Worm (Caenorhabditis elegans) whole organism, late embryonic: ENCODE measurements around the gene C02B10.4.

Experiments used
- K02D7.2 ChIP-seq: sonication (generic microtip); optimal IDR thresholded peaks from 2 replicates; lab custom pipeline; 2017; ENCODE audit warnings: mild to moderate bottlenecking, missing genetic modification characterization, missing compliant biosample characterization
- K09A11.1 ChIP-seq: sonication (generic microtip); optimal IDR thresholded peaks from 2 replicates; lab custom pipeline; 2017; ENCODE audit warnings: antibody characterized with exemption, mild to moderate bottlenecking, missing genetic modification characterization, missing compliant biosample characterization; ENCODE audit not compliant: insufficient read depth
- T23F11.4 ChIP-seq: fragments of 200-800 bp; sonication (Bioruptor generic); optimal IDR thresholded peaks from 2 replicates; lab custom pipeline; 2018; ENCODE audit warnings: mild to moderate bottlenecking, missing genetic modification characterization, missing compliant biosample characterization
- ama-1 ChIP-seq: fragments of 150-350 bp; optimal IDR thresholded peaks from 2 replicates; lab custom pipeline; 2014
- ceh-14 ChIP-seq: sonication (generic microtip); optimal IDR thresholded peaks from 2 replicates; lab custom pipeline; 2016; ENCODE audit warnings: missing genotype, missing genetic modification characterization, missing compliant biosample characterization
- ceh-19 ChIP-seq: fragments of 200-800 bp; sonication (Bioruptor generic); optimal IDR thresholded peaks from 2 replicates; lab custom pipeline; 2018; ENCODE audit warnings: mild to moderate bottlenecking, missing genetic modification characterization, missing compliant biosample characterization
- ceh-22 ChIP-seq: sonication (generic microtip); optimal IDR thresholded peaks from 2 replicates; lab custom pipeline; 2017; ENCODE audit warnings: missing biosample characterization, missing genetic modification characterization
- ceh-31 ChIP-seq: sonication (generic microtip); optimal IDR thresholded peaks from 2 replicates; lab custom pipeline; 2016; ENCODE audit warnings: missing genetic modification characterization, missing compliant biosample characterization
- ceh-34 ChIP-seq: sonication (generic microtip); optimal IDR thresholded peaks from 2 replicates; lab custom pipeline; 2016; ENCODE audit warnings: mild to moderate bottlenecking, missing genetic modification characterization, missing compliant biosample characterization
- ceh-6 ChIP-seq: fragments of 200-800 bp; sonication (Bioruptor generic); optimal IDR thresholded peaks from 2 replicates; lab custom pipeline; 2018; ENCODE audit warnings: mild to moderate bottlenecking, missing genetic modification characterization, missing compliant biosample characterization
- elt-2 ChIP-seq: sonication (generic microtip); optimal IDR thresholded peaks from 2 replicates; lab custom pipeline; 2016; ENCODE audit warnings: missing genetic modification reagents, missing genetic modification characterization, missing compliant biosample characterization
- elt-4 ChIP-seq: sonication (generic microtip); optimal IDR thresholded peaks from 2 replicates; lab custom pipeline; 2016; ENCODE audit warnings: missing genetic modification characterization, missing compliant biosample characterization
- eyg-1 ChIP-seq: sonication (generic microtip); optimal IDR thresholded peaks from 2 replicates; lab custom pipeline; 2016; ENCODE audit warnings: missing genotype, missing genetic modification characterization, missing compliant biosample characterization
- fax-1 ChIP-seq: sonication (generic microtip); optimal IDR thresholded peaks from 2 replicates; lab custom pipeline; 2016; ENCODE audit warnings: missing genotype, missing genetic modification characterization, missing compliant biosample characterization
- fkh-10 ChIP-seq: fragments of 150-350 bp; optimal IDR thresholded peaks from 2 replicates; lab custom pipeline; 2014; ENCODE audit warnings: missing biosample characterization, missing genetic modification reagents, missing genetic modification characterization
- fkh-6 ChIP-seq: sonication (generic microtip); optimal IDR thresholded peaks from 2 replicates; lab custom pipeline; 2016; ENCODE audit warnings: missing genetic modification characterization, missing compliant biosample characterization
- lim-6 ChIP-seq: sonication (generic microtip); optimal IDR thresholded peaks from 2 replicates; lab custom pipeline; 2016; ENCODE audit warnings: missing genetic modification characterization, missing compliant biosample characterization
- lin-11 ChIP-seq: fragments of 200-800 bp; sonication (Bioruptor generic); optimal IDR thresholded peaks from 2 replicates; lab custom pipeline; 2018; ENCODE audit warnings: mild to moderate bottlenecking, missing genetic modification characterization, missing compliant biosample characterization
- madf-2 ChIP-seq: sonication (generic microtip); optimal IDR thresholded peaks from 2 replicates; lab custom pipeline; 2017; ENCODE audit warnings: missing genetic modification characterization, missing compliant biosample characterization
- nhr-11 ChIP-seq: fragments of 150-350 bp; optimal IDR thresholded peaks from 2 replicates; lab custom pipeline; 2014; ENCODE audit warnings: missing biosample characterization, missing genetic modification characterization
- pag-3 ChIP-seq: sonication (generic microtip); optimal IDR thresholded peaks from 2 replicates; lab custom pipeline; 2016; ENCODE audit warnings: missing compliant biosample characterization, missing genetic modification characterization, borderline replicate concordance
- pat-9 ChIP-seq: fragments of 200-800 bp; sonication (Bioruptor generic); optimal IDR thresholded peaks from 2 replicates; lab custom pipeline; 2018; ENCODE audit warnings: mild to moderate bottlenecking, missing genetic modification characterization, moderate library complexity, missing compliant biosample characterization
- pax-1 ChIP-seq: fragments of 150-350 bp; optimal IDR thresholded peaks from 2 replicates; lab custom pipeline; 2014; ENCODE audit warnings: missing biosample characterization, missing genetic modification characterization
- pha-2 ChIP-seq: sonication (generic microtip); optimal IDR thresholded peaks from 2 replicates; lab custom pipeline; 2017; ENCODE audit warnings: mild to moderate bottlenecking, missing genetic modification characterization, missing compliant biosample characterization
- ref-2 ChIP-seq: sonication (generic microtip); optimal IDR thresholded peaks from 2 replicates; lab custom pipeline; 2016; ENCODE audit warnings: missing genetic modification characterization, missing compliant biosample characterization
- rnt-1 ChIP-seq: sonication (generic microtip); optimal IDR thresholded peaks from 2 replicates; lab custom pipeline; 2016; ENCODE audit warnings: missing genetic modification characterization, missing compliant biosample characterization
- sdc-2 ChIP-seq: sonication (generic microtip); optimal IDR thresholded peaks from 2 replicates; lab custom pipeline; 2016; ENCODE audit warnings: missing genotype, missing genetic modification characterization, missing compliant biosample characterization
- sox-4 ChIP-seq: sonication (generic microtip); optimal IDR thresholded peaks from 2 replicates; lab custom pipeline; 2017; ENCODE audit warnings: mild to moderate bottlenecking, missing genetic modification characterization, inconsistent platforms, missing compliant biosample characterization
- syd-9 ChIP-seq: sonication (generic microtip); optimal IDR thresholded peaks from 2 replicates; lab custom pipeline; 2016; ENCODE audit warnings: mild to moderate bottlenecking, missing genetic modification characterization, moderate library complexity, missing compliant biosample characterization
- tbx-7 ChIP-seq: sonication (generic microtip); optimal IDR thresholded peaks from 2 replicates; lab custom pipeline; 2016; ENCODE audit warnings: missing genotype, missing genetic modification characterization, missing compliant biosample characterization
- unc-55 ChIP-seq: sonication (generic microtip); optimal IDR thresholded peaks from 2 replicates; lab custom pipeline; 2017; ENCODE audit warnings: missing biosample characterization, missing genetic modification reagents, missing genetic modification characterization
- unc-86 ChIP-seq: sonication (generic microtip); optimal IDR thresholded peaks from 2 replicates; lab custom pipeline; 2016; ENCODE audit warnings: missing genetic modification characterization, missing compliant biosample characterization
- ztf-16 ChIP-seq: sonication (generic microtip); optimal IDR thresholded peaks from 2 replicates; lab custom pipeline; 2017; ENCODE audit warnings: missing genetic modification characterization, missing compliant biosample characterization

C02B10.4 gene

DNA sequence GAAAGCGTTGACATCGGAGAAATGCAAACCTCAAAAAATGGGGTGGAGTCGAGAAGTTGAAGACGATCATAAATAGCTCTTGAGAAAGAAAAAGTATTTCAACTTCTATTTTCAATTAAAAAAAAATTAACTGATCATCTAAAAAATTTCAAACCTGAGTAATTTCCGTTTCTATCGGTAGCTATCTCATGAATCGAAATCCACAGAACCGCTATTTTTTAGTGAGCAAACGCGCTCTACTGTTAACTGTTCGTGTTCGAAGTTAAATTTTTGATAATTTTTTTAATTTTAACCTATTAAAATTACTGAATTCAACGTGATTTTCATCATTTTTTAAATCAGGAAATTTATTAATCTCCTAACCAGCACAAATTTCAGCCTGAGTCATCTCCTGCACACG, 7.6 kb upstream of the C02B10.4 start:
- TF ChIP-seq pax-1 (tag; lab: Kevin White, UChicago): no peak
- no peak for TF ChIP-seq elt-2 (tag; lab: Kevin White, UChicago)
- no peak for TF ChIP-seq eyg-1 (tag; lab: Kevin White, UChicago)
- no peak for TF ChIP-seq elt-4 (tag; lab: Kevin White, UChicago)
- no peak for TF ChIP-seq ama-1 (lab: Kevin White, UChicago)
- no peak for TF ChIP-seq madf-2 (tag; lab: Kevin White, UChicago)
- TF ChIP-seq rnt-1 (tag; lab: Kevin White, UChicago): no peak
- no peak for TF ChIP-seq pat-9 (tag; lab: Kevin White, UChicago)
- no peak for TF ChIP-seq lim-6
- TF ChIP-seq ceh-6 (GFP tag; lab: Kevin White, UChicago): no peak
- TF ChIP-seq unc-86 (tag; lab: Kevin White, UChicago): no peak
- TF ChIP-seq ztf-16 (tag; lab: Kevin White, UChicago): no peak
- no peak for TF ChIP-seq T23F11.4 (GFP tag; lab: Kevin White, UChicago)
- TF ChIP-seq pha-2 (tag; lab: Kevin White, UChicago): no peak
- no peak for TF ChIP-seq sdc-2 (tag; lab: Kevin White, UChicago)

DNA sequence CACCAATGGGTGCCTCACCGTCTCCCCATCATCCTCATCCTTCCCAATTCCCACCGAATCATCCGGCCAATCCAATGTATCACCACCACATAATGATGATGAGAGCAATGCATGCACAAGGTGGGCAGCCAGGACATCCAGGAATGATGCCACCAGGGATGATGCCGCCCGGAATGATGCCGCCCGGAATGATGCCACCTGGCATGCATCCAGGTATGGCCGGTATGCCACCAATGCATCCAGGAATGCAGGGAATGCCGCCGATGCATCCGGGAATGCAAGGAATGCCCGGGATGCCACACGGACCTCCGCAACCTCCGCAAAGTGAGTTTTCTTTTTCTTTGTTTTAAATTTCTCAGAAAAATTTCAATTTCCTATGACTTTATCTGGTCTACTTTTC, 5.6 kb upstream of the C02B10.4 start:
- no peak for TF ChIP-seq K02D7.2 (tag; lab: Kevin White, UChicago)
- TF ChIP-seq lin-11: no peak
- TF ChIP-seq eyg-1 (tag; lab: Kevin White, UChicago): no peak
- TF ChIP-seq ceh-22 (tag; lab: Kevin White, UChicago): no peak
- TF ChIP-seq K09A11.1 (tag; lab: Kevin White, UChicago): no peak
- TF ChIP-seq ceh-31 (tag; lab: Kevin White, UChicago): no peak
- no peak for TF ChIP-seq ztf-16 (tag; lab: Kevin White, UChicago)
- no peak for TF ChIP-seq madf-2 (tag; lab: Kevin White, UChicago)
- no peak for TF ChIP-seq unc-86 (tag; lab: Kevin White, UChicago)
- TF ChIP-seq nhr-11 (tag; lab: Kevin White, UChicago): no peak
- no peak for TF ChIP-seq tbx-7 (tag; lab: Kevin White, UChicago)
- TF ChIP-seq fkh-6 (tag; lab: Kevin White, UChicago): no peak
- TF ChIP-seq ref-2 (tag; lab: Kevin White, UChicago): no peak
- no peak for TF ChIP-seq ceh-14 (tag; lab: Kevin White, UChicago)

DNA sequence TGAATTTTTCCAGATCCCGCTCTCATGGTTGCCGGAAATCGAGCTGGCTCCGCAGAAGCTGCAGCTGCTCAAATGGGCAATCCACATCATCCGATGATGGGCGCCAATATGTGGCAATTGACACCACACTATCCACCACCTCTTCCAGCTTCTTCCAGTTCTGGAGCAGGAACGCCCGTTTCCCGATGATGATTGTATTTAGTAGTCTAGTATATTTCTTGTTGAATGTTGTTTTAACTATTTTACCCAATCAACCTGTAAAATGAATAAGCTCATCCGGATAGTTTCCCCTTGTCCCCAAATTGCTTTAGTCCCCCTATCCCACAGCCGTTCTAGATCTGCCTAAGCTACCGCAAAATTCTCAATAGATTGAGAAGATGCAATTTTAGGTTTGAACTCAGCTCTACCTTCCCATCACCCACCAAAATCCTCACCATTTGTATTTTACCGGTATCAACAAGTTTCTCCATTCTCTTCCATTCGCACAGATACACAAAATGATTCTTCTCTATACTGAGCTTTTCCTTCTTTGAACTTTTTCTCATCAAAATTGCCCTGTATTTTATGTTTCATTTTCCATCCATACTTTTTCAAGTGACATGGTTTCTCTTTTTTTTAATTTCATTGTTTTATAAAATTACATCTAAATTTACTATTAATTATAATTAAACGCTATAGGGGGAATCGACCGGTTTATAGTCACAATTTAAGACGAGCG, 5.0 kb upstream of the C02B10.4 start:
- no peak for TF ChIP-seq fkh-10 (GFP tag; lab: Kevin White, UChicago)
- TF ChIP-seq, all 69 proteins: peak for 0

DNA sequence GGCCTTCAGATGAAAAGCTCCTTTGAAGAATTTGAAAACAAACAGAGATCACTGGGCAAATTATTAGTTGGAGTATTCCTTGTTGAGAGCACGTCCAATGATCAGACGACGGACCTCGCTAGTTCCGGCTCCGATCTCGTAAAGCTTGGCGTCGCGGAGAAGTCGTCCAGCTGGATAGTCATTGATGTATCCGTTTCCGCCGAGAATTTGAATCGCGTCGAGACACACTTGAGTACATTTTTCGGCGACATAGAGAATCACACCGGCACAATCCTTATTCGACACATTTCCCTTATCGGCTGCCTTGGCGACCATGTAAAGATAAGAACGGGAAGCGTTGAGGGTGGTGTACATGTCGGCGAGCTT, 4.4 kb upstream of the C02B10.4 start:
- TF ChIP-seq fax-1 (tag; lab: Kevin White, UChicago) (no peak), elt-2 (tag; lab: Kevin White, UChicago) (peak; percentile 25)

DNA sequence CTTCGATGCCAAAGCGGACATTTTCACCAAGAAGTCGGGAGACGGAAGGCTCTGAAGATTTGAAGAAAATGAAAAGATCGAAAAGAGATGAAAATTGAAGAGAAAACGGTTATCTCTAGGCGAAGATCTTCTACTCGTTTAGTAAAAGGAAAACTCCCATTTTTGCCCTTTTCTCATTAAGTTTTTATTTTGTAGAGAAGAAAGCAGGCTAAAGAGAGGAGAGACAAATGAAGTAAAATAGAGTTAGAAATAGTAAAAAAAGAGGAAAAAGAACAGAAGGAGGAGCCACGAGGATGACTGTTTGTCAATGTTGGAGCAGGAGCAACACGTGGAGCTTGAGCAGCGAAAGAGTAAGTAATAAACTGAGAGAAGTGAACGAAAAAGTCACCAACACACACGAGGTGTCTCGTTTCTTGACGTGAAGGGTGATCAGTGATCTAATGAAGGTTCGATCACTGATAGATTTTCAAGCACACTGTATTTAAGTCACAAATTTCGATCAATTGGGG, 2.5 kb upstream of the C02B10.4 start, which contains the start of gene ivd-1:
ivd-1 (minus strand) TSS at position 51 of the 509 bp plus-strand sequence.
- no peak for TF ChIP-seq syd-9
- TF ChIP-seq pag-3 (tag; lab: Kevin White, UChicago): no peak
- TF ChIP-seq unc-55 (GFP tag; lab: Kevin White, UChicago): no peak
- TF ChIP-seq K09A11.1 (tag; lab: Kevin White, UChicago): no peak
- no peak for TF ChIP-seq sox-4 (tag; lab: Kevin White, UChicago)
- no peak for TF ChIP-seq ceh-34
- no peak for TF ChIP-seq ceh-6 (GFP tag; lab: Kevin White, UChicago)
- TF ChIP-seq ceh-19 (GFP tag; lab: Kevin White, UChicago): no peak
